Fruit fly (Drosophila melanogaster): ENCODE results near the gene mRpS31.

The mRpS31 gene

DNA sequence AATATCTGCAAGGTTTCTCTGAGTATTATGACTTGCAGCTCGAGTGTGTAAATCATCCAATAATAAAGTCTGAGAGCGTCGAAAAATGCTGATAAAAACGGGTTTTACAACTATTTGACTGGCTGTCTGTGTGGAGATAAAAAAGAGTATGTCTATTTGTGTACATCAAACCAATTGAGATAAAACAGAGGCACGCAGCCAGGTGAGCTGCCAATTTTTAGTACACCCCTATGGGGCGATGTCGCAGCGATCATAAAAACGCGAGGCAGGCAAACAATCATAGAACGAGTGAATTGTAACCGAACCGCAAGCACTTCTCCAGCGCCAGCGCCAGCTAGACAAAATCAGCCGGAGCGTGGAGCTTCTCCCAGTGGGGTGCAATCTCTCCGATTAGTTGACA, 25.1 kb upstream of the mRpS31 start, which contains the start of gene CG17027:
Gene CG17027, plus strand, starts transcription at position 189 of the 400 bp plus-strand sequence.
- TF ChIP-seq dl (GFP tag; optimal IDR thresholded peaks at IDR 0.05; ENCODE audit: insufficient read depth in 1 of 2, partially characterized antibody in 2 of 2) (no peak), sage (GFP tag; optimal IDR thresholded peaks at IDR 0.05) (no peak), dsf (GFP tag; optimal IDR thresholded peaks at IDR 0.05; ENCODE audit: borderline replicate concordance) (no peak), N (GFP tag; optimal IDR thresholded peaks at IDR 0.05) (no peak), Dif (GFP tag; optimal IDR thresholded peaks at IDR 0.05; ENCODE audit: partially characterized antibody) (no peak), Jra (GFP tag; optimal IDR thresholded peaks at IDR 0.05) (no peak)

DNA sequence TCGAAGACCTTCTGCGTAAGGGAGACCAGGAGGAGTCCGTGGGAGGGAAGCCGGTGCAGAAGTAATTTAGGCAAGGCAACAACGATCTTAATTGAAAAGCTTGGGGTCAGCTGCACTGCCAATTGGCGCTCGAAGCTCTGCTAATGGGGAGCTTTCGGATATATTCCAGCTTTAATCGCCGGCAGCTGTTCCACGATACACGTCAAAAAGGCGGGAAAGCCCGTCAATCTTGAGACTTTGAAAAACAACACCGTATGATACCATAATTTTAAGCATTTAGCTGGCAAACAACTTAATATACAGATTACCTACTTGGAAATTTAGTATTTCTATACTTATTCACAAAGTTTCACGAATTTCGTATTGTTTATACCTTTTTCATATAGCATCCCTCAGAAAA, 23.6 kb upstream of the mRpS31 start:
- TF ChIP-seq br (GFP tag; optimal IDR thresholded peaks at IDR 0.05): no peak
- TF ChIP-seq fru (GFP tag; optimal IDR thresholded peaks at IDR 0.05): no peak
- no peak for TF ChIP-seq Rel (GFP tag; optimal IDR thresholded peaks at IDR 0.05)
- TF ChIP-seq Rel (tag; optimal IDR thresholded peaks at IDR 0.05): peak; percentile 62

DNA sequence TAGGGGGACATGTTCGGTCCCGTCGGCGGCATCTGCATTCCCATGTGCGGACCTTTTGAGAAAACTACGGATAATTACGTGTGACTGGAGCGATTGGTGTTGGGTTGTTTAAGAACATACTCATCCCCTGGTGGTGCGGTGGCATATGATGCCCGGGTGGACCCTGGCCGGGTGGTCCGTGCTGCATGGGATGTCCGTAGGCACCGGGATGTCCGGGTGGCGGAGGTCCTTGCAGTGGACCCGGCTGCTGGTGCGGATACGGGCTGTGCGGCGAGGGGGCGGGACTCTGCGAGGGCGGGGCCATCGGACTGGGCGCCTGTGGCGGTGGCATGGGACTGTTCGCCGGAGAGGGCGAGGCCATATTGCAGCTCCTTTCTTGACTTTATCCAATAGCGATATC, 22.8 kb upstream of the mRpS31 start:
- no peak for TF ChIP-seq N (GFP tag; optimal IDR thresholded peaks at IDR 0.05)
- peak; percentile 80 for TF ChIP-seq Dfd (GFP tag; optimal IDR thresholded peaks at IDR 0.05)
- no peak for TF ChIP-seq Hr83 (GFP tag; optimal IDR thresholded peaks at IDR 0.05; ENCODE audit: poor library complexity, severe bottlenecking)
- no peak for TF ChIP-seq ey (GFP tag; optimal IDR thresholded peaks at IDR 0.05)

DNA sequence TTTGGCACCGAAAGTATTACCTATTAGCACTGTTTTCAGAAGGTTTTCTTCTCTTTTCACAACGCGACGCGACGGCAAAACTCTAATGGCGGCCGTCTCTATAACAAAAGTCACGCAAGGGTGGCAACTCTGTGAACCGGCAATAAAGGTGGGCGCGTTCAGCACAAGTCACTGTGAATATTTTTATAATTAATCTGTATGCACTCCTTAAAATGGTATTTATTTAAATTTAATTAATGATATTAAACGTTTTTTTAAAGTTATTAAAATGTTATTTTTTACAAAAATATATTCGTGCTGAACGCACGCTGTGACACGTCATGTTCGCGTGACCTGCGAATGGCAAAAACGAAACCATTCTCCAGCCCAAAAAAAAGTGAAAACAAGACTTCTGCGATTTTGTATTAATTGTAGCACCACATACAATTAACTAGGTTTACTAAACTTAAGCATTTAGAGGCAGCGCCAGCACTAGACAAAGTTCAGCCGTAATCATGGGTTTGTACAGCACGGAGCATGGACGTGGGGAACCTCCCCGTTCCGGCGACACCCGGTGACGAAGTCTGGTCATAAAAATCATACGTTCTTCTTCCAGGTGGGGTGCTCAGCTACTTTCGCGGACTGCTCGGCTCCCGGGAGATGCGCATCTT, 22.1 kb upstream of the mRpS31 start, which contains the start of the genes brm and Arl1:
Gene brm, minus strand, starts transcription at position 87 of the 650 bp plus-strand sequence.
Gene Arl1, plus strand, starts transcription at position 353 of the 650 bp plus-strand sequence.
- TF ChIP-seq woc (GFP tag; optimal IDR thresholded peaks at IDR 0.05): peak; percentile 92
- TF ChIP-seq dmrt93B (GFP tag; optimal IDR thresholded peaks at IDR 0.05): peak; percentile 98
- TF ChIP-seq Abd-B (GFP tag; optimal IDR thresholded peaks at IDR 0.05): no peak
- peak; percentile 95 for TF ChIP-seq Rel (GFP tag; optimal IDR thresholded peaks at IDR 0.05)
- TF ChIP-seq Rel (tag; optimal IDR thresholded peaks at IDR 0.05): peak; percentile 96
- TF ChIP-seq Myc (optimal IDR thresholded peaks at IDR 0.05): no peak
- peak; percentile 81 for TF ChIP-seq Mio (GFP tag; optimal IDR thresholded peaks at IDR 0.05)
- TF ChIP-seq psq (GFP tag; optimal IDR thresholded peaks at IDR 0.05): peak; percentile 96
- TF ChIP-seq Sp1 (GFP tag; optimal IDR thresholded peaks at IDR 0.05): peak; percentile 99
- peak; percentile 75 for TF ChIP-seq Hr83 (GFP tag; optimal IDR thresholded peaks at IDR 0.05; ENCODE audit: poor library complexity, severe bottlenecking)
- TF ChIP-seq lola (GFP tag; optimal IDR thresholded peaks at IDR 0.05): no peak
- peak; percentile 97 for TF ChIP-seq sv (GFP tag; optimal IDR thresholded peaks at IDR 0.05)
- peak; percentile 26 for TF ChIP-seq jim (GFP tag; optimal IDR thresholded peaks at IDR 0.05)
- no peak for TF ChIP-seq dl (GFP tag; optimal IDR thresholded peaks at IDR 0.05; ENCODE audit: insufficient read depth in 1 of 2, partially characterized antibody in 2 of 2)
- TF ChIP-seq rgr (GFP tag; optimal IDR thresholded peaks at IDR 0.05): peak; percentile 99
- peak; percentile 94 for TF ChIP-seq ey (GFP tag; optimal IDR thresholded peaks at IDR 0.05)
- TF ChIP-seq GATAd (GFP tag; optimal IDR thresholded peaks at IDR 0.05): peak; percentile 86
- no peak for TF ChIP-seq Hr78 (GFP tag; optimal IDR thresholded peaks at IDR 0.05)
- no peak for TF ChIP-seq N (GFP tag; optimal IDR thresholded peaks at IDR 0.05)
- TF ChIP-seq foxo (GFP tag; optimal IDR thresholded peaks at IDR 0.05): peak; percentile 58 to 98
- TF ChIP-seq Dif (GFP tag; optimal IDR thresholded peaks at IDR 0.05; ENCODE audit: partially characterized antibody): no peak
- no peak for TF ChIP-seq brk (GFP tag; optimal IDR thresholded peaks at IDR 0.05)
- peak; percentile 76 for TF ChIP-seq Jra (GFP tag; optimal IDR thresholded peaks at IDR 0.05)
- TF ChIP-seq CG32264 (GFP tag; optimal IDR thresholded peaks at IDR 0.05): peak; percentile 87
- TF ChIP-seq CG9705 (GFP tag; optimal IDR thresholded peaks at IDR 0.05): peak; percentile 99
- TF ChIP-seq OdsH (GFP tag; optimal IDR thresholded peaks at IDR 0.05): peak; percentile 97
- TF ChIP-seq h (GFP tag; optimal IDR thresholded peaks at IDR 0.05): peak; percentile 98
- TF ChIP-seq usp (GFP tag; optimal IDR thresholded peaks at IDR 0.05): no peak
- TF ChIP-seq Dfd (GFP tag; optimal IDR thresholded peaks at IDR 0.05): no peak
- peak; percentile 90 for TF ChIP-seq fru (GFP tag; optimal IDR thresholded peaks at IDR 0.05)
- peak; percentile 94 for TF ChIP-seq Hnf4 (GFP tag; optimal IDR thresholded peaks at IDR 0.05)
- TF ChIP-seq pan (optimal IDR thresholded peaks at IDR 0.05): no peak
- no peak for TF ChIP-seq CrebA (GFP tag; optimal IDR thresholded peaks at IDR 0.05; ENCODE audit: borderline replicate concordance)
- peak; percentile 97 for TF ChIP-seq sage (GFP tag; optimal IDR thresholded peaks at IDR 0.05)
- TF ChIP-seq tai (GFP tag; optimal IDR thresholded peaks at IDR 0.05): no peak
- no peak for TF ChIP-seq Vsx2 (GFP tag; optimal IDR thresholded peaks at IDR 0.05; ENCODE audit: partially characterized antibody)
- TF ChIP-seq br (GFP tag; optimal IDR thresholded peaks at IDR 0.05): peak; percentile 92
- peak; percentile 89 for TF ChIP-seq dsf (GFP tag; optimal IDR thresholded peaks at IDR 0.05; ENCODE audit: borderline replicate concordance)
- TF ChIP-seq HLH106 (tag; optimal IDR thresholded peaks at IDR 0.05): peak; percentile 100

Measured in whole organism, wandering third instar larva.